Worm (Caenorhabditis elegans): ENCODE results near the gene F41C3.7.

DNA sequence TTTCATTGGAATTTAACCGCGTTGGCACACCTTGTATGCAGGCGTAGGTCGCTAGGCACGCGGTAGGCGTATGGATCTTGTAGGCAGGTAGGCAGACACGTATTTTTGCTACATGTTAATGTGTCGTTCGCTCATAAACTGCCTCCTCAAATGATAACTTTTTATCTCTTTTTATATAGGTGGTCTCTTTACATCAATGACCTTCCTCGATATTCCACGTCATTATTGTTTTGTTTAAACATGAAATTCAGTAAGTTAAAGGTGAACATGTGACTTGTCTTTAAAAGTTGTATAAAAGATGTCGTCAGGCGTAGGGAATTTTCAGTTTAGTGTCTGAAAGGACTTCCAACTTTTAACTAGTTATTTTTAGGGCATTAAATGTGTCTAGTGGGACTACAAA, 17.9 kb downstream of the F41C3.7 start:
- TF ChIP-seq ama-1 (optimal IDR thresholded peaks at IDR 0.05), result no peak
- TF ChIP-seq ama-1 (GFP tag; optimal IDR thresholded peaks at IDR 0.05), result no peak
- no peak for TF ChIP-seq aptf-3 (GFP tag; IDR thresholded peaks at IDR 0.05)
- no peak for TF ChIP-seq mel-28 (tag; optimal IDR thresholded peaks at IDR 0.05; ENCODE audit: borderline replicate concordance)
- no peak for TF ChIP-seq ceh-58 (GFP tag; IDR thresholded peaks at IDR 0.05)
- TF ChIP-seq unc-62 (GFP tag; optimal IDR thresholded peaks at IDR 0.05), result no peak
- TF ChIP-seq dox-1 (GFP tag; IDR thresholded peaks at IDR 0.05), result no peak
- TF ChIP-seq B0261.1 (tag; optimal IDR thresholded peaks at IDR 0.05), result no peak
- no peak for TF ChIP-seq let-526 (GFP tag; IDR thresholded peaks at IDR 0.05)
- TF ChIP-seq ztf-18 (tag; optimal IDR thresholded peaks at IDR 0.05), result no peak
- TF ChIP-seq nfya-1 (tag; optimal IDR thresholded peaks at IDR 0.05; ENCODE audit: borderline replicate concordance, insufficient read depth), result no peak
- no peak for TF ChIP-seq hmg-1.2 (GFP tag; IDR thresholded peaks at IDR 0.05)
- no peak for TF ChIP-seq chd-7 (tag; optimal IDR thresholded peaks at IDR 0.05)
- TF ChIP-seq lin-35 (GFP tag; optimal IDR thresholded peaks at IDR 0.05), result no peak
- no peak for TF ChIP-seq bed-1 (GFP tag; IDR thresholded peaks at IDR 0.05)

All from whole organism, young adult.